Fruit fly (Drosophila melanogaster): ENCODE measurements around the gene CG33642.
A peak's percentile ranks its signal among the peaks of the same experiment; 100 is the strongest.

Gene CG33642

DNA sequence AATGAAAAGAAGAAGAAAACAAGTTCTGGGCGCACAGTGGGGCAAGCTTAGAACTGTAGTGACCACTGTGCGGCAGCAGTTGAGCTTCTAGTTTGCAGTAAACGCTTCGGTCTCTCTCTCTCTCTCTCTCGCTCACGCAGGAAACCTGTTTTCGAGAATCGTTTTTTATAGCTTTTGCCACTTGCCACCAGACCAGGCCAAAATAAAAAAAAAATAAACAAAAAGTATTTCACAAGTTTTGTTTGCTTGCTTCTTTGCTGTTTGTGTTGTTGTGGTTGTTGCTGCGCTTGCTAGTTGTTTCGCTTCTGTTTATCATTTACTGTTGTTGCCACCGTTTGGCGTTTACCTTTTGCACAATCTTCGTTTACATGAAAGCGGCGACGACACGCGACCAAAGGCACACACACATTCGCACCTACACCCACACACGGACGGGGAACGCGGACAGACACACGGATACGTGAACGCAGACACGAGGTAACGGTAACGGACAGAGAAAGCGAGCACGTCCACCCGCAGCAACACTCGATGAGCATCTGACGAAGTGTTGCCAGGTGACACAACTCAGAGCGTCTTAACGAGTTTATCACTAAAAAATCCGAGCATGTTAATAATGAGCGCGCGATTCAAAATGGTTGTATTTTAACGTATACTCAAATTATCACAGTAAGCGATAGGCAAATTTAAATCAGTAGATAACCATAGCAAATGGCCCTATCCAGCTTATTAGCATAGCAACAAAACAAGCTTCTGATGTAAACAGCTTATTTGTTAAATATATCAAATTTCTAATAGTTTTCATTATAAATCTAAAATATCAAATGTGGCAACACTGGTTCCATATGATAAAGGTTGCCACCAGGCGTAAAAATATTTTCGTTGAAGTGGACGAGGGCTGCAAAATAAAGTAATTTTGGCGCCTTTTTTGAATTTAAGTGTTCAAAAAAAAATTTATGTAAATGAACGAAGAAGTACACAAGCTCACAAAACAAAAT, 19.3 kb downstream of the CG33642 start, which contains the start of gene B4 (continued):
- TF ChIP-seq CG9797 (GFP tag; optimal IDR thresholded peaks at IDR 0.05) (peak; percentile 68), CG14667 (GFP tag; IDR thresholded peaks at IDR 0.05) (no peak), Ets65A (GFP tag) (peak; percentile 24), org-1 (GFP tag; optimal IDR thresholded peaks at IDR 0.05) (peak; percentile 23), pan (optimal IDR thresholded peaks at IDR 0.05) (no peak), pan (GFP tag; optimal IDR thresholded peaks at IDR 0.05 in 1 of 2, IDR thresholded peaks at IDR 0.05 in 1 of 2) (peak in 1 of 2 experiments; percentile 64), twi (tag; optimal IDR thresholded peaks at IDR 0.05) (no peak), Neu2 (GFP tag; optimal IDR thresholded peaks at IDR 0.05; ENCODE audit: borderline replicate concordance) (no peak), Sry-δ (GFP tag; optimal IDR thresholded peaks at IDR 0.05) (peak; percentile 20), tgo (GFP tag; IDR thresholded peaks at IDR 0.05) (no peak), CG10462 (GFP tag; optimal IDR thresholded peaks at IDR 0.05) (no peak), stc (GFP tag; IDR thresholded peaks at IDR 0.05) (peak; percentile 36; the same call in 1 of the 2 replicates), jumu (GFP tag; optimal IDR thresholded peaks at IDR 0.05) (no peak), CG14710 (tag; optimal IDR thresholded peaks at IDR 0.05) (peak; percentile 91), CG6175 (GFP tag; IDR thresholded peaks at IDR 0.05) (peak; percentile 90; the same call in 2 of the 3 replicates), Six4 (GFP tag; optimal IDR thresholded peaks at IDR 0.05) (no peak), unpg (GFP tag; optimal IDR thresholded peaks at IDR 0.05) (peak; percentile 49), CG17829 (tag; optimal IDR thresholded peaks at IDR 0.05) (no peak), h (optimal IDR thresholded peaks at IDR 0.05) (no peak), tx (GFP tag; optimal IDR thresholded peaks at IDR 0.05) (no peak), Antp (GFP tag; optimal IDR thresholded peaks at IDR 0.05) (peak; percentile 35), CG13123 (GFP tag; optimal IDR thresholded peaks at IDR 0.05) (no peak), YL-1 (GFP tag; optimal IDR thresholded peaks at IDR 0.05) (peak; percentile 11), Xbp1 (GFP tag; optimal IDR thresholded peaks at IDR 0.05) (no peak), gsb-n (tag; optimal IDR thresholded peaks at IDR 0.05) (peak; percentile 6), emc (GFP tag; optimal IDR thresholded peaks at IDR 0.05) (peak; percentile 20), CG12104 (GFP tag; optimal IDR thresholded peaks at IDR 0.05) (peak; percentile 34), otp (GFP tag; IDR thresholded peaks at IDR 0.05) (no peak; the same call in 2 of the 3 replicates), Fer2 (tag; optimal IDR thresholded peaks at IDR 0.05) (no peak), CG6254 (GFP tag; optimal IDR thresholded peaks at IDR 0.05) (no peak), onecut (GFP tag; IDR thresholded peaks at IDR 0.05) (peak; percentile 37), CG6654 (GFP tag; optimal IDR thresholded peaks at IDR 0.05) (no peak), Max (GFP tag; optimal IDR thresholded peaks at IDR 0.05) (peak; percentile 27), CG12942 (GFP tag; optimal IDR thresholded peaks at IDR 0.05) (no peak), CG11504 (tag; optimal IDR thresholded peaks at IDR 0.05) (peak; percentile 6), peb (GFP tag; IDR thresholded peaks at IDR 0.05) (no peak), CG30431 (GFP tag; optimal IDR thresholded peaks at IDR 0.05) (no peak), slbo (GFP tag; IDR thresholded peaks at IDR 0.05) (0 out of 2 replicates have a peak, but pooled peaks have one; percentile 39), NFAT (GFP tag; IDR thresholded peaks at IDR 0.05) (peak; percentile 74; the same call in 1 of the 2 replicates), CG3163 (GFP tag; optimal IDR thresholded peaks at IDR 0.05) (no peak), ftz-f1 (GFP tag; optimal IDR thresholded peaks at IDR 0.05) (peak; percentile 61), CG11560 (tag; IDR thresholded peaks at IDR 0.05) (no peak), pfk (GFP tag; optimal IDR thresholded peaks at IDR 0.05) (peak; percentile 6), gcm (GFP tag; optimal IDR thresholded peaks at IDR 0.05) (peak; percentile 31), Nf-YC (tag; optimal IDR thresholded peaks at IDR 0.05) (no peak), Oaz (GFP tag; IDR thresholded peaks at IDR 0.05) (no peak), Jarid2 (GFP tag; optimal IDR thresholded peaks at IDR 0.05) (peak; percentile 96), Sox102F (GFP tag; optimal IDR thresholded peaks at IDR 0.05) (no peak), Vsx1 (GFP tag; optimal IDR thresholded peaks at IDR 0.05) (no peak), CG4854 (GFP tag; optimal IDR thresholded peaks at IDR 0.05) (peak; percentile 16)

Data from whole organism, embryonic.